Worm (Caenorhabditis elegans): ENCODE results near the gene math-18.
"Not testable (repeated sequence)": the region's sequence is repeated elsewhere in the genome, so short reads cannot be mapped to it uniquely, and the experiment has no call there.

Gene math-18

ce11 chrII:2140817-2141216 lies 13.0 kb upstream of the math-18 start, which contains the start of gene C40A11.3:
C40A11.3 (plus strand) TSS chrII:2141117.
- no peak for TF ChIP-seq hlh-1 (tag; optimal IDR thresholded peaks at IDR 0.05)
- no peak for TF ChIP-seq blmp-1 (tag; optimal IDR thresholded peaks at IDR 0.05)
- TF ChIP-seq ztf-11 (tag; optimal IDR thresholded peaks at IDR 0.05), result no peak
- no peak for TF ChIP-seq unc-39 (tag; optimal IDR thresholded peaks at IDR 0.05)
- TF ChIP-seq nhr-28 (tag; optimal IDR thresholded peaks at IDR 0.05), result no peak

- TF ChIP-seq snpc-4 (tag; optimal IDR thresholded peaks at IDR 0.05) (no peak), elt-1 (tag; optimal IDR thresholded peaks at IDR 0.05; ENCODE audit: borderline replicate concordance, insufficient read depth) (no peak), ceh-39 (tag; optimal IDR thresholded peaks at IDR 0.05) (peak; percentile 22), ceh-83 (GFP tag; optimal IDR thresholded peaks at IDR 0.05) (no peak), mab-5 (tag; optimal IDR thresholded peaks at IDR 0.05) (no peak), elt-3 (tag; optimal IDR thresholded peaks at IDR 0.05) (no peak), nhr-28 (tag; optimal IDR thresholded peaks at IDR 0.05) (no peak), cnd-1 (tag; optimal IDR thresholded peaks at IDR 0.05) (peak; percentile 51), ceh-43 (GFP tag; optimal IDR thresholded peaks at IDR 0.05) (no peak), unc-62 (GFP tag; optimal IDR thresholded peaks at IDR 0.05) (no peak), ces-1 (GFP tag; optimal IDR thresholded peaks at IDR 0.05) (no peak), nhr-2 (tag; optimal IDR thresholded peaks at IDR 0.05) (no peak), lin-13 (tag; optimal IDR thresholded peaks at IDR 0.05) (no peak), M03D4.4 (tag; optimal IDR thresholded peaks at IDR 0.05) (no peak)
Observed at ce11 chrII:2145566-2145965, 8.2 kb upstream of the math-18 start, which contains the start of gene C40A11.6. C40A11.6 (minus strand) TSS chrII:2145666.

- TF ChIP-seq sptf-1 (tag; optimal IDR thresholded peaks at IDR 0.05) (no peak), elt-1 (tag; optimal IDR thresholded peaks at IDR 0.05; ENCODE audit: borderline replicate concordance, insufficient read depth) (no peak), flh-1 (GFP tag; optimal IDR thresholded peaks at IDR 0.05) (no peak), nhr-76 (tag; optimal IDR thresholded peaks at IDR 0.05) (no peak), zip-8 (tag; optimal IDR thresholded peaks at IDR 0.05) (no peak), ceh-43 (GFP tag; optimal IDR thresholded peaks at IDR 0.05) (no peak), pha-4 (tag; optimal IDR thresholded peaks at IDR 0.05) (no peak), mep-1 (tag; optimal IDR thresholded peaks at IDR 0.05) (no peak), lsy-2 (tag; optimal IDR thresholded peaks at IDR 0.05) (no peak), ces-1 (GFP tag; optimal IDR thresholded peaks at IDR 0.05) (no peak), unc-120 (tag; optimal IDR thresholded peaks at IDR 0.05; ENCODE audit: poor library complexity, severe bottlenecking) (no peak), mab-5 (tag; optimal IDR thresholded peaks at IDR 0.05) (no peak), blmp-1 (tag; optimal IDR thresholded peaks at IDR 0.05) (no peak), ztf-11 (tag; optimal IDR thresholded peaks at IDR 0.05) (no peak), drap-1 (GFP tag; optimal IDR thresholded peaks at IDR 0.05) (no peak), nhr-237 (tag; optimal IDR thresholded peaks at IDR 0.05) (no peak), cnd-1 (tag; optimal IDR thresholded peaks at IDR 0.05) (no peak), unc-39 (tag; optimal IDR thresholded peaks at IDR 0.05) (no peak), nhr-12 (tag; optimal IDR thresholded peaks at IDR 0.05) (no peak), nhr-28 (tag; optimal IDR thresholded peaks at IDR 0.05) (no peak)
Observed at ce11 chrII:2146900-2147375, 6.9 kb upstream of the math-18 start, which contains the start of gene C40A11.2. C40A11.2 (plus strand) TSS chrII:2146950.

- no peak for TF ChIP-seq lin-32 (GFP tag; optimal IDR thresholded peaks at IDR 0.05)
- TF ChIP-seq cnd-1 (tag; optimal IDR thresholded peaks at IDR 0.05), result no peak
- peak; percentile 74 for TF ChIP-seq elt-1 (tag; optimal IDR thresholded peaks at IDR 0.05; ENCODE audit: borderline replicate concordance, insufficient read depth)
- TF ChIP-seq ceh-39 (tag; optimal IDR thresholded peaks at IDR 0.05), result no peak
Observed at ce11 chrII:2150485-2150985, 3.3 kb upstream of the math-18 start, which contains the start of the genes C40A11.7 and C40A11.8. C40A11.7 (minus strand) TSS chrII:2150585. C40A11.8 (minus strand) TSS chrII:2150935.

- no peak for TF ChIP-seq sptf-1 (tag; optimal IDR thresholded peaks at IDR 0.05)
Observed at ce11 chrII:2152455-2152854, 1.4 kb upstream of the math-18 start.

ce11 chrII:2163370-2163882 lies 9.6 kb downstream of the math-18 start, which contains the start of gene C33C12.11:
C33C12.11 (minus strand) TSS chrII:2163832.
- TF ChIP-seq ztf-11 (tag; optimal IDR thresholded peaks at IDR 0.05); elt-3 (tag; optimal IDR thresholded peaks at IDR 0.05); ham-2 (GFP tag; optimal IDR thresholded peaks at IDR 0.05): not testable (repeated sequence)
